Worm (Caenorhabditis elegans): Measurements from ENCODE around the gene srlf-18.

srlf-18 gene

DNA sequence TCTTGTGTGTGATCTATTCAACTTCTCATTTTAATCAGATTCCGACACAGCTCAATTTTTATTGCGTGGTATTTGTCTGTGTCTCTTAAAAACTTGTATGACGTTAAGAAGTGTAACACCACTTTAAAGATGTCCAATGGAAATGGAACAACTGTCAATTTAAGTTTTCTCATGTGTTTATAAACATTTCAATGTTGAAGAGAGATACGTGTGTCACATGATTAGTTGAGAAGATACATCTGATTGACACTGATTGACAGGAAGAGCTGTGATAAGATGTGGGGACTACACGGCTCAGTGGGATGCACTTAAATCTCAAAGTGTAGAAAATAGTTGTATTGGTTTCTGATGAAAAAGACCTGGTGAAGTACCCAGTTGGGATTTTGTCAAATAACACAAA lies 33.0 kb downstream of the srlf-18 start (continued):
- TF ChIP-seq lin-14 (GFP tag; optimal IDR thresholded peaks at IDR 0.05) (peak; percentile 90), lin-39 (tag; optimal IDR thresholded peaks at IDR 0.05) (peak; percentile 96), elt-3 (tag; optimal IDR thresholded peaks at IDR 0.05) (no peak), hpl-2 (GFP tag; optimal IDR thresholded peaks at IDR 0.05) (no peak), dsc-1 (tag; optimal IDR thresholded peaks at IDR 0.05) (no peak), unc-98 (GFP tag; IDR thresholded peaks at IDR 0.05) (peak; percentile 44; the same call in 1 of the 2 replicates), F16B12.6 (tag; optimal IDR thresholded peaks at IDR 0.05) (no peak), nhr-85 (tag) (peak; percentile 39), efl-1 (optimal IDR thresholded peaks at IDR 0.05) (peak; percentile 15 to 44), efl-1 (GFP tag; optimal IDR thresholded peaks at IDR 0.05 in 1 of 2) (peak in 1 of 2 experiments; percentile 65), xbp-1 (tag; optimal IDR thresholded peaks at IDR 0.05) (peak; percentile 35), sox-4 (tag; optimal IDR thresholded peaks at IDR 0.05) (no peak), lir-3 (tag; optimal IDR thresholded peaks at IDR 0.05; ENCODE audit: poor library complexity) (peak; percentile 60), nhr-28 (tag; optimal IDR thresholded peaks at IDR 0.05) (no peak), fkh-8 (tag; optimal IDR thresholded peaks at IDR 0.05) (no peak)

DNA sequence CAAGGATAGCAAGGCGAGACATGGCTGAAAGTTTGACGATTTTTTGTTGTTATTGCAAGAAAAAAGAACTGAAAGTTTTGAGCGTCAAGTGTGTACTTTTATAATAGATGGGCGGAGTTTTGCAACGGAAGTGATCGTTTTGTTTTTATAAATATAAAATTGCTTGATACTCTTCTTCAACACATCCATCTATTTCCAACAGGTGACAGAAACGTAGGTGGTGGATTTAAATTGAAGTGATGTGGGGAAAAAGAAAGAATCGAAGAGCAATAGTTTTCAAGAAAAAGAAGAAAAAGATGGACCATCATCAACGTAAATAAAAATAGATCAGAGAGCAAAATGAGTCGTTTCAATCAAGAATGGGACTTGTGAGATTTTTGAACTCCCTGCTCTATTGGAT lies 34.3 kb downstream of the srlf-18 start, which contains the start of gene ttr-17:
ttr-17 (minus strand) TSS at position 24 of the 400 bp plus-strand sequence.
- TF ChIP-seq nhr-11 (tag; optimal IDR thresholded peaks at IDR 0.05), result no peak
- no peak for TF ChIP-seq unc-86 (tag; optimal IDR thresholded peaks at IDR 0.05)
- no peak for TF ChIP-seq unc-130 (tag; optimal IDR thresholded peaks at IDR 0.05)
- no peak for TF ChIP-seq lin-13 (GFP tag; optimal IDR thresholded peaks at IDR 0.05)
- TF ChIP-seq lin-39 (tag; optimal IDR thresholded peaks at IDR 0.05), result peak; percentile 50
- TF ChIP-seq blmp-1 (tag; optimal IDR thresholded peaks at IDR 0.05), result no peak
- no peak for TF ChIP-seq sup-37 (GFP tag; optimal IDR thresholded peaks at IDR 0.05)
- TF ChIP-seq grh-1 (GFP tag; IDR thresholded peaks at IDR 0.05), result no peak
- TF ChIP-seq lsy-2 (tag; optimal IDR thresholded peaks at IDR 0.05), result peak; percentile 12 to 45
- TF ChIP-seq nhr-90 (tag; optimal IDR thresholded peaks at IDR 0.05; ENCODE audit: poor library complexity), result no peak
- TF ChIP-seq ceh-63 (GFP tag; optimal IDR thresholded peaks at IDR 0.05), result no peak
- TF ChIP-seq nhr-85 (tag), result no peak
- TF ChIP-seq aly-2 (tag; optimal IDR thresholded peaks at IDR 0.05), result no peak
- no peak for TF ChIP-seq lir-3 (tag; optimal IDR thresholded peaks at IDR 0.05; ENCODE audit: poor library complexity)
- TF ChIP-seq irx-1 (tag; optimal IDR thresholded peaks at IDR 0.05), result no peak
- peak; percentile 36 for TF ChIP-seq nhr-19 (GFP tag; conservative IDR thresholded peaks at IDR 0.05)
- peak; percentile 17 for TF ChIP-seq snu-23 (GFP tag; optimal IDR thresholded peaks at IDR 0.05)
- no peak for TF ChIP-seq nhr-47 (tag; optimal IDR thresholded peaks at IDR 0.05)
- no peak for TF ChIP-seq ceh-8 (GFP tag; optimal IDR thresholded peaks at IDR 0.05)
- no peak for TF ChIP-seq efl-3 (GFP tag; optimal IDR thresholded peaks at IDR 0.05)
- no peak for TF ChIP-seq nhr-84 (tag; optimal IDR thresholded peaks at IDR 0.05)
- TF ChIP-seq zip-4 (GFP tag; optimal IDR thresholded peaks at IDR 0.05), result no peak
- TF ChIP-seq ceh-88 (GFP tag; IDR thresholded peaks at IDR 0.05), result no peak
- no peak for TF ChIP-seq ets-5 (GFP tag; IDR thresholded peaks at IDR 0.05)
- no peak for TF ChIP-seq nhr-76 (tag; optimal IDR thresholded peaks at IDR 0.05)
- TF ChIP-seq xbp-1 (tag; optimal IDR thresholded peaks at IDR 0.05), result no peak
- no peak for TF ChIP-seq nhr-12 (tag; optimal IDR thresholded peaks at IDR 0.05)
- TF ChIP-seq lin-14 (GFP tag; optimal IDR thresholded peaks at IDR 0.05), result peak; percentile 53
- TF ChIP-seq nhr-71 (tag; optimal IDR thresholded peaks at IDR 0.05), result peak; percentile 58
- no peak for TF ChIP-seq egl-27 (tag; optimal IDR thresholded peaks at IDR 0.05)
- no peak for TF ChIP-seq ama-1 (optimal IDR thresholded peaks at IDR 0.05)
- TF ChIP-seq mab-9 (GFP tag; IDR thresholded peaks at IDR 0.05), result no peak
- no peak for TF ChIP-seq pqm-1 (tag; optimal IDR thresholded peaks at IDR 0.05)
- TF ChIP-seq C34B4.2 (tag; optimal IDR thresholded peaks at IDR 0.05), result no peak
- TF ChIP-seq pag-3 (tag; optimal IDR thresholded peaks at IDR 0.05; ENCODE audit: borderline replicate concordance, insufficient read depth), result no peak
- TF ChIP-seq rnt-1 (tag; optimal IDR thresholded peaks at IDR 0.05), result peak; percentile 55

Measured in whole organism, L1 larva.